Fruit fly (Drosophila melanogaster) whole organism, embryonic: ENCODE measurements around the gene Rim2.
A peak's percentile ranks its signal among the peaks of the same experiment; 100 is the strongest.

Source experiments
- CG10147 ChIP-seq: fragments of 200-800 bp; sonication (Bioruptor generic); optimal IDR thresholded peaks from 2 replicates; lab custom pipeline; 2019; ENCODE audit warnings: missing biosample characterization, mild to moderate bottlenecking, missing genetic modification characterization, moderate library complexity
- CG11504 ChIP-seq: fragments of 200-800 bp; sonication (Bioruptor generic); optimal IDR thresholded peaks from 3 replicates; lab custom pipeline; 2019; ENCODE audit warnings: missing biosample characterization, mild to moderate bottlenecking, missing genetic modification characterization, moderate library complexity
- CG12155 ChIP-seq: fragments of 200-800 bp; sonication (Bioruptor generic); optimal IDR thresholded peaks from 3 replicates; lab custom pipeline; 2016; ENCODE audit warnings: missing biosample characterization, missing genetic modification characterization
- CG1233 ChIP-seq: fragments of 200-800 bp; sonication (Bioruptor generic); optimal IDR thresholded peaks from 4 replicates; lab custom pipeline; 2018; ENCODE audit warnings: missing biosample characterization, mild to moderate bottlenecking, missing genetic modification characterization
- CG12391 ChIP-seq: fragments of 200-800 bp; sonication (Bioruptor generic); optimal IDR thresholded peaks from 3 replicates; lab custom pipeline; 2018; ENCODE audit warnings: missing biosample characterization, mild to moderate bottlenecking, missing genetic modification characterization, moderate library complexity
- CG13287 ChIP-seq: fragments of 200-800 bp; sonication (Bioruptor generic); IDR thresholded peaks from 2 replicates; pipeline ENCODE4 v1.3.6; 2022; ENCODE audit warnings: missing biosample characterization, missing genetic modification characterization; ENCODE audit not compliant: partially characterized antibody
- CG13424 ChIP-seq: fragments of 200-800 bp; sonication (Bioruptor generic); optimal IDR thresholded peaks from 2 replicates; lab custom pipeline; 2019; ENCODE audit warnings: missing biosample characterization, mild to moderate bottlenecking, missing genetic modification characterization, moderate library complexity
- CG14710 ChIP-seq: fragments of 200-800 bp; sonication (Bioruptor generic); optimal IDR thresholded peaks from 3 replicates; lab custom pipeline; 2019; ENCODE audit warnings: missing biosample characterization, mild to moderate bottlenecking, missing genetic modification characterization, moderate library complexity
- CG14860 ChIP-seq: fragments of 200-800 bp; sonication (Bioruptor generic); IDR thresholded peaks from 3 replicates; pipeline ENCODE4 v1.3.6; 2022; ENCODE audit warnings: missing biosample characterization, missing genetic modification characterization; ENCODE audit not compliant: partially characterized antibody
- CG15696 ChIP-seq: fragments of 200-800 bp; sonication (Bioruptor generic); optimal IDR thresholded peaks from 2 replicates; lab custom pipeline; 2019; ENCODE audit warnings: missing biosample characterization, mild to moderate bottlenecking, missing genetic modification characterization, moderate library complexity
- CG17186 ChIP-seq: fragments of 200-800 bp; sonication (Bioruptor generic); optimal IDR thresholded peaks from 3 replicates; lab custom pipeline; 2017; ENCODE audit warnings: missing biosample characterization, missing genetic modification reagents, missing genetic modification characterization
- CG17359 ChIP-seq: fragments of 200-800 bp; sonication (Bioruptor generic); optimal IDR thresholded peaks from 3 replicates; lab custom pipeline; 2018; ENCODE audit warnings: missing biosample characterization, mild to moderate bottlenecking, missing genetic modification characterization, moderate library complexity
- CG17829 ChIP-seq: fragments of 200-800 bp; optimal IDR thresholded peaks from 2 replicates; lab custom pipeline; 2019; ENCODE audit warnings: missing biosample characterization, mild to moderate bottlenecking, missing genetic modification characterization, moderate library complexity
- CG17912 ChIP-seq: fragments of 200-800 bp; sonication (Bioruptor generic); optimal IDR thresholded peaks from 2 replicates; lab custom pipeline; 2018; ENCODE audit warnings: missing biosample characterization, mild to moderate bottlenecking, missing genetic modification characterization
- CG2889 ChIP-seq: fragments of 200-800 bp; sonication (Bioruptor generic); IDR thresholded peaks from 3 replicates; pipeline ENCODE4 v1.3.6; 2022; ENCODE audit warnings: missing biosample characterization, missing genetic modification characterization
- CG3065 ChIP-seq: fragments of 200-800 bp; sonication (Bioruptor generic); optimal IDR thresholded peaks from 2 replicates; lab custom pipeline; 2016; ENCODE audit warnings: missing biosample characterization, missing genetic modification characterization
- CG31365 ChIP-seq: fragments of 200-800 bp; sonication (Bioruptor generic); optimal IDR thresholded peaks from 2 replicates; lab custom pipeline; 2018; ENCODE audit warnings: missing biosample characterization, mild to moderate bottlenecking, missing genetic modification characterization
- CG34224 ChIP-seq: fragments of 200-800 bp; sonication (Bioruptor generic); IDR thresholded peaks from 3 replicates; pipeline ENCODE4 v1.3.6; 2022; ENCODE audit warnings: missing biosample characterization, missing genetic modification characterization; ENCODE audit not compliant: partially characterized antibody
- CG3847 ChIP-seq: fragments of 200-800 bp; sonication (Bioruptor generic); IDR thresholded peaks from 2 replicates; pipeline ENCODE4 v1.3.6; 2022; ENCODE audit warnings: missing biosample characterization, missing genetic modification characterization
- CG42726 ChIP-seq: fragments of 200-800 bp; sonication (Bioruptor generic); IDR thresholded peaks from 2 replicates; pipeline ENCODE4 v1.3.6; 2022; ENCODE audit warnings: missing biosample characterization, missing genetic modification characterization; ENCODE audit not compliant: partially characterized antibody
- CG4854 ChIP-seq: fragments of 200-800 bp; sonication (Bioruptor generic); optimal IDR thresholded peaks from 2 replicates; lab custom pipeline; 2016; ENCODE audit warnings: missing biosample characterization, missing genetic modification characterization, inconsistent platforms
- CG5180 ChIP-seq: fragments of 200-800 bp; sonication (Bioruptor generic); optimal IDR thresholded peaks from 3 replicates; lab custom pipeline; 2017; ENCODE audit warnings: missing biosample characterization, missing genetic modification characterization, mild to moderate bottlenecking, moderate library complexity, missing genetic modification reagents
- CG9932 ChIP-seq: fragments of 200-800 bp; sonication (Bioruptor generic); IDR thresholded peaks from 2 replicates; pipeline ENCODE4 v1.3.6; 2022; ENCODE audit warnings: missing biosample characterization, missing genetic modification characterization
- CHES-1-like ChIP-seq: fragments of 200-800 bp; sonication (Bioruptor generic); optimal IDR thresholded peaks from 2 replicates; lab custom pipeline; 2016; ENCODE audit warnings: missing biosample characterization, missing genetic modification characterization
- E2f2 ChIP-seq: fragments of 200-800 bp; sonication (Bioruptor generic); IDR thresholded peaks from 2 replicates; pipeline ENCODE4 v1.3.6; 2022; ENCODE audit warnings: missing biosample characterization, missing genetic modification characterization
- Hey ChIP-seq: fragments of 200-800 bp; sonication (Bioruptor generic); optimal IDR thresholded peaks from 3 replicates; lab custom pipeline; 2018; ENCODE audit warnings: missing biosample characterization, mild to moderate bottlenecking, missing genetic modification characterization
- Mad ChIP-seq: fragments of 200-800 bp; sonication (Bioruptor generic); optimal IDR thresholded peaks from 2 replicates; lab custom pipeline; 2016; ENCODE audit warnings: missing biosample characterization, missing genetic modification characterization
- Max ChIP-seq: fragments of 200-800 bp; sonication (Bioruptor generic); optimal IDR thresholded peaks from 2 replicates; lab custom pipeline; 2016; ENCODE audit warnings: missing biosample characterization, mild to moderate bottlenecking, missing genetic modification characterization
- Myb ChIP-seq: fragments of 200-800 bp; sonication (Bioruptor generic); optimal IDR thresholded peaks from 2 replicates; lab custom pipeline; 2016; ENCODE audit warnings: missing biosample characterization, missing genetic modification characterization
- Sox100B ChIP-seq: fragments of 200-800 bp; sonication (Bioruptor generic); optimal IDR thresholded peaks from 3 replicates; lab custom pipeline; 2018; ENCODE audit warnings: missing biosample characterization, mild to moderate bottlenecking, missing genetic modification characterization
- Trl ChIP-seq, 3 experiments: fragments of >200 bp in 2 of 3; fragments of 200-800 bp in 1 of 3; sonication (Bioruptor generic) in 1 of 3; optimal IDR thresholded peaks; 2 replicates in 1 of 3; 3 replicates in 2 of 3; lab custom pipeline; 2016 to 2017; ENCODE audit warnings: missing biosample characterization in 1 of 3, missing genetic modification characterization in 1 of 3
- abd-A ChIP-seq: fragments of 200-800 bp; sonication (Bioruptor generic); optimal IDR thresholded peaks from 3 replicates; lab custom pipeline; 2019; ENCODE audit warnings: missing biosample characterization, mild to moderate bottlenecking, missing genetic modification characterization, moderate library complexity
- ac ChIP-seq: fragments of 200-800 bp; sonication (Bioruptor generic); optimal IDR thresholded peaks from 3 replicates; lab custom pipeline; 2017; ENCODE audit warnings: missing biosample characterization, mild to moderate bottlenecking, missing genetic modification characterization
- bab2 ChIP-seq: fragments of 200-800 bp; sonication (Bioruptor generic); optimal IDR thresholded peaks from 2 replicates; lab custom pipeline; 2016; ENCODE audit warnings: missing biosample characterization, missing genetic modification characterization
- bsh ChIP-seq, 2 experiments: fragments of 200-800 bp; sonication (Bioruptor generic); optimal IDR thresholded peaks; 2 replicates each; lab custom pipeline; 2017 to 2018; ENCODE audit warnings: mild to moderate bottlenecking in 2 of 2, missing biosample characterization in 2 of 2, missing genetic modification characterization in 2 of 2, moderate library complexity in 1 of 2
- btn ChIP-seq: fragments of 200-800 bp; sonication (Bioruptor generic); optimal IDR thresholded peaks from 2 replicates; lab custom pipeline; 2016; ENCODE audit warnings: missing biosample characterization, missing genetic modification characterization
- chinmo ChIP-seq: fragments of 200-800 bp; sonication (Bioruptor generic); IDR thresholded peaks from 4 replicates; pipeline ENCODE4 v1.3.6; 2022; ENCODE audit warnings: missing biosample characterization, missing genetic modification characterization; ENCODE audit not compliant: partially characterized antibody
- cwo ChIP-seq: fragments of 200-800 bp; sonication (Bioruptor generic); optimal IDR thresholded peaks from 3 replicates; lab custom pipeline; 2017; ENCODE audit warnings: missing biosample characterization, missing genetic modification characterization, mild to moderate bottlenecking, moderate library complexity, missing genetic modification reagents
- eyg ChIP-seq: fragments of 200-800 bp; sonication (Bioruptor generic); optimal IDR thresholded peaks from 3 replicates; lab custom pipeline; 2016; ENCODE audit warnings: missing biosample characterization, missing genetic modification characterization
- her ChIP-seq: fragments of 200-800 bp; sonication (Bioruptor generic); optimal IDR thresholded peaks from 2 replicates; lab custom pipeline; 2016; ENCODE audit warnings: missing biosample characterization, missing genetic modification characterization
- knrl ChIP-seq: fragments of 200-800 bp; sonication (Bioruptor generic); IDR thresholded peaks from 3 replicates; pipeline ENCODE4 v1.3.6; 2022; ENCODE audit warnings: missing biosample characterization, missing genetic modification characterization; ENCODE audit not compliant: partially characterized antibody
- mld ChIP-seq: fragments of 200-800 bp; sonication (Bioruptor generic); IDR thresholded peaks from 3 replicates; pipeline ENCODE4 v1.3.6; 2022; ENCODE audit warnings: missing biosample characterization, missing genetic modification characterization; ENCODE audit not compliant: partially characterized antibody
- nmo ChIP-seq: fragments of 200-800 bp; sonication (Bioruptor generic); optimal IDR thresholded peaks from 2 replicates; lab custom pipeline; 2018; ENCODE audit warnings: missing biosample characterization, mild to moderate bottlenecking, missing genetic modification characterization, moderate library complexity
- onecut ChIP-seq: fragments of 200-800 bp; sonication (Bioruptor generic); IDR thresholded peaks from 2 replicates; pipeline ENCODE4 v1.3.6; 2022; ENCODE audit warnings: missing biosample characterization, missing genetic modification characterization
- otp ChIP-seq: fragments of 200-800 bp; sonication (Bioruptor generic); IDR thresholded peaks from 3 replicates; pipeline ENCODE4, ENCODE4 v1.3.6; 2022; ENCODE audit warnings: missing biosample characterization, missing genetic modification characterization
- row ChIP-seq: fragments of 200-800 bp; sonication (Bioruptor generic); IDR thresholded peaks from 3 replicates; pipeline ENCODE4 v1.3.6; 2022; ENCODE audit warnings: missing biosample characterization, missing genetic modification characterization
- tna ChIP-seq: fragments of 200-800 bp; sonication (Bioruptor generic); IDR thresholded peaks from 2 replicates; pipeline ENCODE4 v1.3.6; 2022; ENCODE audit warnings: missing biosample characterization, missing genetic modification characterization; ENCODE audit not compliant: partially characterized antibody
- vnd ChIP-seq: fragments of 200-800 bp; sonication (Bioruptor generic); IDR thresholded peaks from 3 replicates; pipeline ENCODE4 v1.3.6; 2022; ENCODE audit warnings: missing biosample characterization, missing genetic modification characterization; ENCODE audit not compliant: partially characterized antibody

Gene Rim2

DNA sequence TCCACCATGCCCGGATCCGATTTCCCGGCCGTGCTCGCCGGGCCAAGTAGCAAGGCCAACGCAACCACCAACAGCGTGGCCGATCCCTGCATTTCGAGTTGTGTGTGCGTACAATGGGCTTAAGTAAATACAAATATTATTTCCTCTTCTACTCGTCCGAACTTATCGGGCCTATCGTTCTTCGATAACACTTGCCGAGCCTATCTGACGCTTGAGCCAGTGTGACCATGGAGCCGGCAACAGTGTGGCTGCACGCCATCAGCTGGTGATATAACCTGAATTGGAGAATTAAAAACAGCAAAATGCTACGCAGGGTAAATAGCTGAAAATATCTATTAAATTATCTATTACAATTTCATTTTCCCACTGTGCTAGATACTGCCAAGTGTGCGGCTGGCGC is 14.0 kb downstream of the Rim2 start, which contains the start of the genes CG17660 and mRpL48 (continued):
- TF ChIP-seq bab2 (GFP tag; lab: Kevin White, UChicago) (no peak), CG11504 (no peak), nmo (GFP tag; lab: Kevin White, UChicago) (peak; percentile 49), btn (no peak), vnd (GFP tag; lab: Robert Waterston, UW) (peak; percentile 74), CG5180 (no peak), knrl (GFP tag; lab: Robert Waterston, UW) (peak; percentile 60; the same call in 2 of the 3 replicates), CG34224 (GFP tag; lab: Robert Waterston, UW) (peak; percentile 73), CG3847 (GFP tag; lab: Robert Waterston, UW) (peak; percentile 48; the same call in 1 of the 2 replicates), cwo (no peak), CG42726 (peak; percentile 73), CG17359 (tag; lab: Kevin White, UChicago) (no peak), tna (peak; percentile 56), chinmo (peak; percentile 96), otp (GFP tag; lab: Robert Waterston, UW) (no peak), CG17186 (GFP tag; lab: Kevin White, UChicago) (peak; percentile 74), Max (GFP tag; lab: Kevin White, UChicago) (peak; percentile 35), CG1233 (GFP tag; lab: Kevin White, UChicago) (no peak), E2f2 (GFP tag; lab: Robert Waterston, UW) (peak; percentile 54; the same call in 1 of the 2 replicates), CG31365 (tag; lab: Kevin White, UChicago) (no peak), CG3065 (GFP tag; lab: Kevin White, UChicago) (no peak), mld (GFP tag; lab: Robert Waterston, UW) (peak; percentile 72; the same call in 2 of the 3 replicates), Hey (no peak), CHES-1-like (GFP tag; lab: Kevin White, UChicago) (peak; percentile 64), CG17912 (GFP tag; lab: Kevin White, UChicago) (peak; percentile 2), CG10147 (GFP tag; lab: Kevin White, UChicago) (no peak), ac (GFP tag; lab: Kevin White, UChicago) (no peak), CG4854 (no peak), Mad (GFP tag; lab: Kevin White, UChicago) (no peak), Myb (GFP tag; lab: Kevin White, UChicago) (peak; percentile 32), CG13424 (tag; lab: Kevin White, UChicago) (no peak), CG14710 (tag; lab: Kevin White, UChicago) (peak; percentile 65), CG17829 (tag; lab: Kevin White, UChicago) (peak; percentile 58), onecut (GFP tag; lab: Robert Waterston, UW) (no peak), Trl (optimal IDR thresholded peaks at IDR 0.05; lab: Kevin White, UChicago) (no peak), Trl (GFP tag; optimal IDR thresholded peaks at IDR 0.05; lab: Kevin White, UChicago) (peak; percentile 25), CG13287 (GFP tag; lab: Robert Waterston, UW) (peak; percentile 77), CG15696 (tag; lab: Kevin White, UChicago) (no peak), CG2889 (no peak), CG9932 (GFP tag; lab: Robert Waterston, UW) (peak; percentile 25; the same call in 1 of the 2 replicates), bsh (GFP tag; optimal IDR thresholded peaks at IDR 0.05; lab: Kevin White, UChicago) (peak in 1 of 2 experiments; percentile 13), Sox100B (GFP tag; lab: Kevin White, UChicago) (no peak), abd-A (tag; lab: Kevin White, UChicago) (no peak), CG14860 (GFP tag; lab: Robert Waterston, UW) (peak; percentile 45; the same call in 1 of the 3 replicates), eyg (GFP tag; lab: Kevin White, UChicago) (no peak), CG12155 (GFP tag; lab: Kevin White, UChicago) (peak; percentile 49), her (GFP tag; lab: Kevin White, UChicago) (peak; percentile 23), CG12391 (peak; percentile 11), row (peak; percentile 39; the same call in 2 of the 3 replicates)
